Worm (Caenorhabditis elegans) whole organism, L2 larva: Measurements from ENCODE around the gene clec-179.

ENCODE experiments used
- C34F6.9 ChIP-seq: fragments of 150-350 bp; optimal IDR thresholded peaks from 2 replicates; lab custom pipeline; 2014; ENCODE audit warnings: missing biosample characterization, missing genetic modification characterization
- F13H6.1 ChIP-seq: sonication (generic microtip); optimal IDR thresholded peaks from 2 replicates; lab custom pipeline; 2016; ENCODE audit warnings: missing genetic modification characterization, missing compliant biosample characterization
- R02D3.7 ChIP-seq: fragments of 150-350 bp; optimal IDR thresholded peaks from 2 replicates; lab custom pipeline; 2014; ENCODE audit warnings: missing biosample characterization, missing genetic modification characterization
- alr-1 ChIP-seq: fragments of 150-350 bp; optimal IDR thresholded peaks from 2 replicates; lab custom pipeline; 2014; ENCODE audit warnings: missing biosample characterization, missing genetic modification characterization
- aly-2 ChIP-seq: fragments of 150-350 bp; optimal IDR thresholded peaks from 2 replicates; lab custom pipeline; 2014; ENCODE audit warnings: missing biosample characterization, missing genetic modification characterization
- blmp-1 ChIP-seq: sonication (generic microtip); optimal IDR thresholded peaks from 2 replicates; lab custom pipeline; 2017; ENCODE audit warnings: missing genetic modification characterization, mild to moderate bottlenecking, missing compliant biosample characterization, antibody characterized with exemption, moderate library complexity; ENCODE audit not compliant: insufficient read depth
- crh-2 ChIP-seq: sonication (generic microtip); optimal IDR thresholded peaks from 2 replicates; lab custom pipeline; 2017; ENCODE audit warnings: missing biosample characterization, missing genetic modification characterization
- dmd-4 ChIP-seq: sonication (generic microtip); optimal IDR thresholded peaks from 2 replicates; lab custom pipeline; 2017; ENCODE audit warnings: missing biosample characterization, missing genetic modification characterization
- egl-27 ChIP-seq: sonication (generic microtip); optimal IDR thresholded peaks from 3 replicates; lab custom pipeline; 2017; ENCODE audit warnings: missing biosample characterization, missing genetic modification reagents, missing genetic modification characterization
- elt-1 ChIP-seq: fragments of 150-350 bp; optimal IDR thresholded peaks from 2 replicates; lab custom pipeline; 2014; ENCODE audit warnings: missing biosample characterization, missing genetic modification characterization
- elt-3 ChIP-seq: sonication (generic microtip); optimal IDR thresholded peaks from 2 replicates; lab custom pipeline; 2017; ENCODE audit warnings: missing biosample characterization, missing genetic modification characterization
- fos-1 ChIP-seq: fragments of 150-350 bp; optimal IDR thresholded peaks from 2 replicates; lab custom pipeline; 2014; ENCODE audit warnings: missing biosample characterization, missing genetic modification characterization
- gmeb-1 ChIP-seq: fragments of 150-350 bp; optimal IDR thresholded peaks from 2 replicates; lab custom pipeline; 2014; ENCODE audit warnings: missing biosample characterization, missing genetic modification characterization
- lin-11 ChIP-seq: fragments of 150-350 bp; sonication (generic microtip); optimal IDR thresholded peaks from 2 replicates; lab custom pipeline; 2014; ENCODE audit warnings: missing biosample characterization, missing genetic modification characterization, inconsistent platforms, mixed read lengths
- lin-13 ChIP-seq: fragments of 150-350 bp; optimal IDR thresholded peaks from 2 replicates; lab custom pipeline; 2014; ENCODE audit warnings: missing biosample characterization, missing genetic modification reagents, missing genetic modification characterization
- lin-39 ChIP-seq: fragments of 150-350 bp; optimal IDR thresholded peaks from 2 replicates; lab custom pipeline; 2014; ENCODE audit warnings: missing biosample characterization, missing genetic modification reagents, missing genetic modification characterization
- mbf-1 ChIP-seq: sonication (generic microtip); optimal IDR thresholded peaks from 2 replicates; lab custom pipeline; 2017; ENCODE audit warnings: missing biosample characterization, missing genetic modification characterization
- mdl-1 ChIP-seq, 2 experiments: fragments of 150-350 bp in 1 of 2; sonication (generic microtip) in 1 of 2; optimal IDR thresholded peaks; 2 replicates each; lab custom pipeline; 2017; ENCODE audit warnings: missing biosample characterization in 2 of 2, missing genetic modification characterization in 2 of 2
- nhr-11 ChIP-seq: fragments of 150-350 bp; optimal IDR thresholded peaks from 2 replicates; lab custom pipeline; 2014; ENCODE audit warnings: missing biosample characterization, missing genetic modification characterization
- nhr-12 ChIP-seq: fragments of 150-350 bp; optimal IDR thresholded peaks from 2 replicates; lab custom pipeline; 2014; ENCODE audit warnings: missing biosample characterization, missing genetic modification characterization
- nhr-129 ChIP-seq: fragments of 150-350 bp; optimal IDR thresholded peaks from 2 replicates; lab custom pipeline; 2014; ENCODE audit warnings: missing biosample characterization, missing genetic modification characterization
- nhr-21 ChIP-seq: fragments of 150-350 bp; optimal IDR thresholded peaks from 2 replicates; lab custom pipeline; 2014; ENCODE audit warnings: missing biosample characterization, missing genetic modification characterization
- nhr-237 ChIP-seq: fragments of 150-350 bp; optimal IDR thresholded peaks from 2 replicates; lab custom pipeline; 2014; ENCODE audit warnings: missing biosample characterization, missing genetic modification characterization
- nhr-25 ChIP-seq: fragments of 150-350 bp; sonication (generic microtip); optimal IDR thresholded peaks from 3 replicates; lab custom pipeline; 2014; ENCODE audit warnings: missing biosample characterization, missing genetic modification characterization
- nhr-6 ChIP-seq: fragments of 150-350 bp; optimal IDR thresholded peaks from 2 replicates; lab custom pipeline; 2014; ENCODE audit warnings: missing biosample characterization, missing genetic modification characterization
- nhr-77 ChIP-seq: fragments of 150-350 bp; optimal IDR thresholded peaks from 2 replicates; lab custom pipeline; 2014; ENCODE audit warnings: missing biosample characterization, missing genetic modification characterization
- peb-1 ChIP-seq: fragments of 150-350 bp; optimal IDR thresholded peaks from 2 replicates; lab custom pipeline; 2014; ENCODE audit warnings: missing biosample characterization, missing genetic modification characterization
- sem-4 ChIP-seq: fragments of 150-350 bp; optimal IDR thresholded peaks from 2 replicates; lab custom pipeline; 2014; ENCODE audit warnings: missing biosample characterization, missing genetic modification reagents, missing genetic modification characterization
- sma-3 ChIP-seq: sonication (generic microtip); optimal IDR thresholded peaks from 2 replicates; lab custom pipeline; 2016; ENCODE audit warnings: missing genetic modification reagents, missing genetic modification characterization, missing compliant biosample characterization
- sma-9 ChIP-seq, 2 experiments: fragments of 150-350 bp in 1 of 2; sonication (generic microtip) in 1 of 2; optimal IDR thresholded peaks; 2 replicates each; lab custom pipeline; 2014 to 2016; ENCODE audit warnings: missing genetic modification characterization in 2 of 2, mild to moderate bottlenecking in 1 of 2, missing biosample characterization in 1 of 2, missing compliant biosample characterization in 1 of 2, missing genetic modification reagents in 1 of 2, moderate library complexity in 1 of 2
- snpc-4 ChIP-seq: fragments of 150-350 bp; optimal IDR thresholded peaks from 2 replicates; lab custom pipeline; 2014; ENCODE audit warnings: missing biosample characterization, missing genetic modification characterization
- unc-39 ChIP-seq: fragments of 150-350 bp; optimal IDR thresholded peaks from 2 replicates; lab custom pipeline; 2014; ENCODE audit warnings: missing biosample characterization, missing genetic modification characterization
- unc-55 ChIP-seq: fragments of 150-350 bp; sonication (generic microtip); optimal IDR thresholded peaks from 3 replicates; lab custom pipeline; 2014; ENCODE audit warnings: missing biosample characterization, missing genetic modification reagents, missing genetic modification characterization
- unc-62 ChIP-seq: fragments of 150-350 bp; optimal IDR thresholded peaks from 2 replicates; lab custom pipeline; 2014; ENCODE audit warnings: missing biosample characterization, missing genetic modification reagents, missing genetic modification characterization
- zag-1 ChIP-seq: fragments of 150-350 bp; optimal IDR thresholded peaks from 2 replicates; lab custom pipeline; 2014; ENCODE audit warnings: missing biosample characterization, missing genetic modification characterization
- ztf-1 ChIP-seq: fragments of 200-800 bp; sonication (Bioruptor generic); conservative IDR thresholded peaks from 2 replicates; pipeline ENCODE4 v1.3.6; 2022; ENCODE audit warnings: missing genetic modification characterization, missing compliant biosample characterization
- ztf-11 ChIP-seq: sonication (generic microtip); optimal IDR thresholded peaks from 2 replicates; lab custom pipeline; 2017; ENCODE audit warnings: missing biosample characterization, missing genetic modification characterization

clec-179 gene

DNA sequence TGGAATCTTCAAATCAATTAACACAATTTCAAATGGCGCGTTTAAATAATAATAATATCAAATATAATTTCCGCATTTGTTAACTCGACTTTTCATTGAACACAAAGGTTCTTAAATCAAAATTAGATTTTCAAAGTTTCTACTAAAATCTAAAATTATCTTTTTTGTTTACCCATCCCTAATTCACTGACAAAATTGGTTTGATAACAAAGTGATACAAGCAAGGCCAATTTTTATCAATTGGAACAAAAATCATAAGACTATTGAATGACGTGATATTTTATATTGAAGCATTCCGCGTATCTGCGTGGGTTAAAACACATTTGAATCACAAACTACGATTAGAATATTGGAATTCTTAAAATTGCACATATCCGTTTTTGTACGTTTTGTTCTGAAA is 5.9 kb upstream of the clec-179 start:
- TF ChIP-seq elt-1 (tag; lab: Kevin White, UChicago) = no peak
- TF ChIP-seq gmeb-1 (tag; lab: Kevin White, UChicago) = peak; percentile 51
- TF ChIP-seq sma-3 (GFP tag; lab: Kevin White, UChicago) = peak; percentile 38
- no peak for TF ChIP-seq nhr-237 (tag; lab: Kevin White, UChicago)
- no peak for TF ChIP-seq alr-1
- no peak for TF ChIP-seq peb-1
- TF ChIP-seq dmd-4 (tag; lab: Kevin White, UChicago) = no peak
- TF ChIP-seq nhr-11 (tag; lab: Kevin White, UChicago) = no peak
- TF ChIP-seq nhr-77 (tag; lab: Kevin White, UChicago) = no peak
- no peak for TF ChIP-seq unc-55 (GFP tag; lab: Kevin White, UChicago)
- no peak for TF ChIP-seq egl-27 (tag; lab: Kevin White, UChicago)
- TF ChIP-seq fos-1 (tag; lab: Kevin White, UChicago) = peak; percentile 78
- TF ChIP-seq mbf-1 (tag; lab: Kevin White, UChicago) = no peak
- TF ChIP-seq F13H6.1 (tag; lab: Kevin White, UChicago) = no peak
- TF ChIP-seq unc-62 (GFP tag; lab: Kevin White, UChicago) = no peak
- no peak for TF ChIP-seq aly-2 (tag; lab: Kevin White, UChicago)
- no peak for TF ChIP-seq elt-3
- peak; percentile 0 for TF ChIP-seq nhr-21 (tag; lab: Kevin White, UChicago)
- no peak for TF ChIP-seq unc-39 (tag; lab: Kevin White, UChicago)
- TF ChIP-seq crh-2 (tag; lab: Kevin White, UChicago) = peak; percentile 47
- TF ChIP-seq ztf-11 (tag; lab: Kevin White, UChicago) = no peak
- TF ChIP-seq sma-9 (GFP tag; optimal IDR thresholded peaks at IDR 0.05; lab: Kevin White, UChicago) = peak; percentile 83
- TF ChIP-seq sma-9 (tag; optimal IDR thresholded peaks at IDR 0.05; lab: Kevin White, UChicago) = no peak

DNA sequence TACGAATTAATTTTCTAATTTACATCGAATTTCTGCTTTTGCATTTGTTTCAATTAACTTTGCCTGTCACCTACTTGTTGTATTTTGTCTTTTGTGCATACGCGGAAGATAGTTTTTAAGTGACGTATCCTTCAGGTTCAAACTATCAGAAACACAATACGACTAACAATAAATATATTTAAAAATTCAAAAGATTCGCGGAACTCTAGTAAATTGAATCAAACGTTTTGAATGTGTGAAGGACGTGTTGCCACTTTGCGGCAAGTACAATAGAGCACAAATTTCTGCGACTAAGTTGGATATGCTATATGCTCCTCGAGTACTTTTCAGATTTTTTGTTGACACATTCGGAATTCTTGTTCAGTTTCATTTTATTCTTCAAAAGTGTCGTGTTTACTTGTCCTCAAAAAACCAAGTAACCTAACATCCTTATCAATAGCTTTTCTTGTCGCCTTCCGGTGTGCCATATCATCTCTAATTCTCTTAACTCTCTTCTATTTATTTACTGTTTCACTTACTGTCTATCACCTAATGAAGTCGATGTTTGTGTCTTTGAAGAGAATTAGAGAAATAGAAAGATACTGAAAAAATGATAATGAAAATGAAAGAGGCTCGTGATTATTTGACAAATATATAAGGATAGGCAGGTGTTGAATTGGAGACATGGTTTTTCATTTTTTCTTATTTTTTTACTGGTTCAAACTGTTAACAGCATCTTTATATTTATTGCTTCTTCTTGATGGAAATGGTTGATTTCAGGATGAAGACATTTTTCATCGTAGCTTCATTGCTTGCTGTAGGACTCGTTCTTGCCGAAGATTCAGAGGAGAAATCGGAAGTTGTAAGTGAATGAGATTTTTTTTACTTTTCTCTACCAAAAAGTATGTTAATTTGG is 4.3 kb upstream of the clec-179 start, which contains the start of gene srlf-7:
Gene srlf-7 (plus strand): TSS at position 760 of the 895 bp plus-strand sequence.
- peak in 1 of 2 experiments; percentile 11 for TF ChIP-seq mdl-1 (tag; optimal IDR thresholded peaks at IDR 0.05; lab: Kevin White, UChicago)
- TF ChIP-seq egl-27 (tag; lab: Kevin White, UChicago) = peak; percentile 77
- TF ChIP-seq nhr-77 (tag; lab: Kevin White, UChicago) = no peak
- no peak for TF ChIP-seq nhr-237 (tag; lab: Kevin White, UChicago)
- peak; percentile 76 for TF ChIP-seq crh-2 (tag; lab: Kevin White, UChicago)
- peak; percentile 98 for TF ChIP-seq fos-1 (tag; lab: Kevin White, UChicago)
- peak; percentile 27 for TF ChIP-seq nhr-129
- no peak for TF ChIP-seq nhr-11 (tag; lab: Kevin White, UChicago)
- TF ChIP-seq blmp-1 (tag; lab: Kevin White, UChicago) = peak; percentile 77
- peak; percentile 78 for TF ChIP-seq sma-3 (GFP tag; lab: Kevin White, UChicago)
- TF ChIP-seq nhr-21 (tag; lab: Kevin White, UChicago) = peak; percentile 41
- peak; percentile 21 for TF ChIP-seq C34F6.9 (tag; lab: Kevin White, UChicago)
- no peak for TF ChIP-seq R02D3.7 (tag; lab: Kevin White, UChicago)
- TF ChIP-seq F13H6.1 (tag; lab: Kevin White, UChicago) = peak; percentile 43
- peak; percentile 70 for TF ChIP-seq nhr-25
- TF ChIP-seq gmeb-1 (tag; lab: Kevin White, UChicago) = peak; percentile 75
- no peak for TF ChIP-seq elt-3
- TF ChIP-seq sma-9 (GFP tag; optimal IDR thresholded peaks at IDR 0.05; lab: Kevin White, UChicago) = peak; percentile 82
- TF ChIP-seq sma-9 (tag; optimal IDR thresholded peaks at IDR 0.05; lab: Kevin White, UChicago) = no peak
- TF ChIP-seq mbf-1 (tag; lab: Kevin White, UChicago) = no peak

DNA sequence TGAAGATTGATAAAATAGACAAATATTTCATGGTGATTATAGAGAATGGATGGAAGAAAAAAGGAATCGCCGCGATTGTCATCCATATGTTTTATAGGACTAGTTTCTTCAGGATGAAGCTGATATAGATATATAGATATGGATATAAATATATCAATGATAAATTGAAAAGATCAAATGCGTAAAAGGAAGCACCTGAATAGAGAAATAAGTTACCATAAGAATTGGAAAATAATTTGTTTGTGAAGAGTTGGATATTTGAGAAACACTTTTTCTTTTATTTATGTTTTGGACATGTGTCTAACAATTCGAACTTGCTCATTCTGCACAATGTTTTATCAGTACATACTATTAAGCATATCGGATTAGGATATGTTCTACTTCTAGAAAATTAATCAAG is 3.5 kb upstream of the clec-179 start, which contains the start of gene C42D4.13:
Gene C42D4.13 (minus strand): TSS at position 101 of the 400 bp plus-strand sequence.
- TF ChIP-seq lin-11 = no peak
- TF ChIP-seq nhr-12 (tag; lab: Kevin White, UChicago) = no peak
- no peak for TF ChIP-seq sem-4 (tag; lab: Kevin White, UChicago)
- TF ChIP-seq snpc-4 (tag; lab: Kevin White, UChicago) = no peak

DNA sequence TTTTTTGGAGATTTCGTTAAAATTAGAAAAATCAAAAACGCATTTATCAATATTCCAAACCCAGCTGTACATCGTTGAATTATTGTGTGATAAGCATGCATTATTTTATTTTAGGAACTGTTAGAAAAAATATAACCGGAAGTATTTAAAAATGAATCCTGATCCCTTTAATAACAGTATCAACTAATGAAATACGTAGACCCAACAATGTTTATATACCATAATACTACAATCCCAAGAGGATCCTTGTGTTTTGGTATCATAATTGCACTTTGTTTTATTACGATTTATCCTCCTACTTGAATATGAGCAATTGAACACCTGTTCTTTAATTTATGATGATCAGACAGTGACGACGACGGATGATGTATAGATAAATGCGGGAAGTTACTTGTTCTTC is 2.3 kb upstream of the clec-179 start, which contains the start of gene str-249:
Gene str-249 (minus strand): TSS at position 101 of the 400 bp plus-strand sequence.
- no peak for TF ChIP-seq gmeb-1 (tag; lab: Kevin White, UChicago)
- TF ChIP-seq sem-4 (tag; lab: Kevin White, UChicago) = no peak
- no peak for TF ChIP-seq ztf-1 (GFP tag; lab: Robert Waterston, UW)
- TF ChIP-seq lin-11 = no peak
- no peak for TF ChIP-seq lin-13
- no peak for TF ChIP-seq unc-55 (GFP tag; lab: Kevin White, UChicago)
- no peak for TF ChIP-seq R02D3.7 (tag; lab: Kevin White, UChicago)
- TF ChIP-seq nhr-129 = no peak
- TF ChIP-seq zag-1 (tag; lab: Kevin White, UChicago) = no peak
- no peak for TF ChIP-seq nhr-77 (tag; lab: Kevin White, UChicago)
- TF ChIP-seq blmp-1 (tag; lab: Kevin White, UChicago) = no peak
- TF ChIP-seq nhr-237 (tag; lab: Kevin White, UChicago) = no peak
- no peak for TF ChIP-seq F13H6.1 (tag; lab: Kevin White, UChicago)
- TF ChIP-seq nhr-6 (tag; lab: Kevin White, UChicago) = no peak
- no peak for TF ChIP-seq unc-39 (tag; lab: Kevin White, UChicago)
- no peak for TF ChIP-seq lin-39 (tag; lab: Kevin White, UChicago)
